Fruit fly (Drosophila melanogaster) whole organism, embryonic: Measurements from ENCODE around the gene CG2003.

Experiments used
- Adf1 ChIP-seq: fragments of 200-800 bp; sonication (Bioruptor generic); IDR thresholded peaks from 2 replicates; pipeline ENCODE4 v1.3.6; 2022; ENCODE audit warnings: missing biosample characterization, missing genetic modification characterization
- Aef1 ChIP-seq: fragments of 200-800 bp; sonication (Bioruptor generic); IDR thresholded peaks from 3 replicates; pipeline ENCODE4 v1.3.6; 2022; ENCODE audit warnings: missing biosample characterization, missing genetic modification characterization
- CG11085 ChIP-seq: fragments of 200-800 bp; sonication (Bioruptor generic); IDR thresholded peaks from 2 replicates; pipeline ENCODE4 v1.3.6; 2022; ENCODE audit warnings: missing biosample characterization, missing genetic modification characterization
- CG11504 ChIP-seq: fragments of 200-800 bp; sonication (Bioruptor generic); optimal IDR thresholded peaks from 3 replicates; lab custom pipeline; 2019; ENCODE audit warnings: missing biosample characterization, mild to moderate bottlenecking, missing genetic modification characterization, moderate library complexity
- CG17568 ChIP-seq: fragments of 200-800 bp; sonication (Bioruptor generic); optimal IDR thresholded peaks from 2 replicates; lab custom pipeline; 2018; ENCODE audit warnings: missing biosample characterization, mild to moderate bottlenecking, missing genetic modification characterization, moderate library complexity
- CG18619 ChIP-seq: fragments of 200-800 bp; sonication (Bioruptor generic); optimal IDR thresholded peaks from 3 replicates; lab custom pipeline; 2017; ENCODE audit warnings: missing biosample characterization, mild to moderate bottlenecking, missing genetic modification characterization
- CG2129 ChIP-seq: fragments of 200-800 bp; sonication (Bioruptor generic); IDR thresholded peaks from 2 replicates; pipeline ENCODE4 v1.3.6; 2022; ENCODE audit warnings: missing biosample characterization, missing genetic modification characterization; ENCODE audit not compliant: partially characterized antibody
- CG2199 ChIP-seq: fragments of 200-800 bp; sonication (Bioruptor generic); IDR thresholded peaks from 3 replicates; pipeline ENCODE4 v1.3.6; 2022; ENCODE audit warnings: missing biosample characterization, missing genetic modification characterization
- Deaf1 ChIP-seq: fragments of 200-800 bp; optimal IDR thresholded peaks from 3 replicates; lab custom pipeline; 2019; ENCODE audit warnings: missing biosample characterization, mild to moderate bottlenecking, missing genetic modification characterization, moderate library complexity
- Dip2 ChIP-seq: fragments of 200-800 bp; sonication (Bioruptor generic); IDR thresholded peaks from 2 replicates; pipeline ENCODE4 v1.3.6; 2022; ENCODE audit warnings: missing biosample characterization, missing genetic modification characterization
- Dll ChIP-seq: fragments of 200-800 bp; sonication (Bioruptor generic); IDR thresholded peaks from 4 replicates; pipeline ENCODE4 v1.3.6; 2022; ENCODE audit warnings: missing biosample characterization, missing genetic modification characterization; ENCODE audit not compliant: partially characterized antibody
- Drgx ChIP-seq: fragments of 200-800 bp; sonication (Bioruptor generic); IDR thresholded peaks from 2 replicates; pipeline ENCODE4 v1.3.6; 2022; ENCODE audit warnings: missing biosample characterization, missing genetic modification characterization
- HLH3B ChIP-seq: fragments of 200-800 bp; sonication (Bioruptor generic); IDR thresholded peaks from 2 replicates; pipeline ENCODE4 v1.3.6; 2022; ENCODE audit warnings: missing biosample characterization, missing genetic modification characterization
- MBD-R2 ChIP-seq: fragments of 200-800 bp; sonication (Bioruptor generic); IDR thresholded peaks from 2 replicates; pipeline ENCODE4 v1.3.6; 2022; ENCODE audit warnings: missing biosample characterization, missing genetic modification characterization
- MTF-1 ChIP-seq: fragments of 200-800 bp; sonication (Bioruptor generic); optimal IDR thresholded peaks from 2 replicates; lab custom pipeline; 2018; ENCODE audit warnings: missing biosample characterization, mild to moderate bottlenecking, missing genetic modification characterization, borderline replicate concordance
- Med ChIP-seq: fragments of 200-800 bp; sonication (Bioruptor generic); peaks from one replicate; lab custom pipeline; 2016; ENCODE audit warnings: missing biosample characterization, missing genetic modification characterization, mild to moderate bottlenecking, inconsistent platforms, moderate library complexity
- Mes4 ChIP-seq: fragments of 200-800 bp; sonication (Bioruptor generic); optimal IDR thresholded peaks from 2 replicates; lab custom pipeline; 2016; ENCODE audit warnings: missing biosample characterization, missing genetic modification characterization
- Neu2 ChIP-seq: fragments of 200-800 bp; sonication (Bioruptor generic); optimal IDR thresholded peaks from 3 replicates; lab custom pipeline; 2016; ENCODE audit warnings: missing biosample characterization, missing genetic modification characterization, borderline replicate concordance
- NfI ChIP-seq: fragments of 200-800 bp; sonication (Bioruptor generic); optimal IDR thresholded peaks from 3 replicates; lab custom pipeline; 2018; ENCODE audit warnings: missing biosample characterization, mild to moderate bottlenecking, missing genetic modification characterization, moderate library complexity
- Oaz ChIP-seq: fragments of 200-800 bp; sonication (Bioruptor generic); IDR thresholded peaks from 2 replicates; pipeline ENCODE4 v1.3.6; 2022; ENCODE audit warnings: missing biosample characterization, missing genetic modification characterization
- Ravus ChIP-seq: fragments of 200-800 bp; sonication (Bioruptor generic); IDR thresholded peaks from 2 replicates; pipeline ENCODE4 v1.3.6; 2022; ENCODE audit warnings: missing biosample characterization, missing genetic modification characterization
- abd-A ChIP-seq: fragments of 200-800 bp; sonication (Bioruptor generic); optimal IDR thresholded peaks from 3 replicates; lab custom pipeline; 2019; ENCODE audit warnings: missing biosample characterization, mild to moderate bottlenecking, missing genetic modification characterization, moderate library complexity
- ato ChIP-seq: fragments of 200-800 bp; sonication (Bioruptor generic); IDR thresholded peaks from 2 replicates; pipeline ENCODE4 v1.3.6; 2022; ENCODE audit warnings: missing biosample characterization, missing genetic modification characterization; ENCODE audit not compliant: partially characterized antibody
- bsh ChIP-seq, 2 experiments: fragments of 200-800 bp; sonication (Bioruptor generic); optimal IDR thresholded peaks; 2 replicates each; lab custom pipeline; 2017 to 2018; ENCODE audit warnings: mild to moderate bottlenecking in 2 of 2, missing biosample characterization in 2 of 2, missing genetic modification characterization in 2 of 2, moderate library complexity in 1 of 2
- cas ChIP-seq: fragments of 200-800 bp; sonication (Bioruptor generic); IDR thresholded peaks from 2 replicates; pipeline ENCODE4 v1.3.6; 2022; ENCODE audit warnings: missing biosample characterization, missing genetic modification characterization
- chinmo ChIP-seq: fragments of 200-800 bp; sonication (Bioruptor generic); IDR thresholded peaks from 4 replicates; pipeline ENCODE4 v1.3.6; 2022; ENCODE audit warnings: missing biosample characterization, missing genetic modification characterization; ENCODE audit not compliant: partially characterized antibody
- ci ChIP-seq: fragments of 200-800 bp; sonication (Bioruptor generic); IDR thresholded peaks from 3 replicates; pipeline ENCODE4 v1.3.6; 2022; ENCODE audit warnings: missing biosample characterization, missing genetic modification characterization
- corto ChIP-seq: fragments of 200-800 bp; sonication (Bioruptor generic); optimal IDR thresholded peaks from 2 replicates; lab custom pipeline; 2016; ENCODE audit warnings: missing biosample characterization, mild to moderate bottlenecking, missing genetic modification characterization, moderate library complexity
- ewg ChIP-seq: fragments of 200-800 bp; sonication (Bioruptor generic); optimal IDR thresholded peaks from 3 replicates; lab custom pipeline; 2017; ENCODE audit warnings: mild to moderate bottlenecking, missing biosample characterization, missing genetic modification reagents, missing genetic modification characterization
- gcm2 ChIP-seq: fragments of 200-800 bp; sonication (Bioruptor generic); optimal IDR thresholded peaks from 2 replicates; lab custom pipeline; 2016; ENCODE audit warnings: missing biosample characterization, missing genetic modification characterization
- lola ChIP-seq, 3 experiments: fragments of >200 bp in 2 of 3; fragments of 200-800 bp in 1 of 3; sonication (Bioruptor generic) in 1 of 3; optimal IDR thresholded peaks; 2 replicates each; lab custom pipeline; 2017 to 2019; ENCODE audit warnings: missing biosample characterization in 3 of 3, missing genetic modification characterization in 3 of 3, mild to moderate bottlenecking in 1 of 3, moderate library complexity in 1 of 3
- lov ChIP-seq, 2 experiments: fragments of 200-800 bp in 1 of 2; fragments of >200 bp in 1 of 2; sonication (Bioruptor generic) in 1 of 2; IDR thresholded peaks in 1 of 2; optimal IDR thresholded peaks in 1 of 2; 2 replicates in 1 of 2; 3 replicates in 1 of 2; pipeline versions ENCODE4 v1.3.6 to Lab custom; 2017 to 2022; ENCODE audit warnings: missing biosample characterization in 1 of 2, missing genetic modification characterization in 1 of 2
- nerfin-1 ChIP-seq: fragments of 200-800 bp; sonication (Bioruptor generic); optimal IDR thresholded peaks from 3 replicates; lab custom pipeline; 2019; ENCODE audit warnings: missing biosample characterization, mild to moderate bottlenecking, missing genetic modification characterization, moderate library complexity
- pan ChIP-seq, 4 experiments: fragments of >200 bp in 3 of 4; fragments of 200-800 bp in 1 of 4; sonication (Bioruptor generic) in 1 of 4; optimal IDR thresholded peaks in 3 of 4; IDR thresholded peaks in 1 of 4; 2 replicates each; pipeline versions ENCODE4 v1.3.6 to Lab custom; 2017 to 2022; ENCODE audit warnings: missing biosample characterization in 2 of 4, missing genetic modification characterization in 2 of 4, mixed read lengths in 1 of 4
- pfk ChIP-seq: fragments of 200-800 bp; sonication (Bioruptor generic); optimal IDR thresholded peaks from 2 replicates; lab custom pipeline; 2018; ENCODE audit warnings: missing biosample characterization, mild to moderate bottlenecking, missing genetic modification characterization, moderate library complexity
- pita ChIP-seq: fragments of 200-800 bp; sonication (Bioruptor generic); optimal IDR thresholded peaks from 2 replicates; lab custom pipeline; 2017; ENCODE audit warnings: missing biosample characterization, mild to moderate bottlenecking, missing genetic modification characterization
- ranshi ChIP-seq: fragments of 200-800 bp; sonication (Bioruptor generic); IDR thresholded peaks from 2 replicates; pipeline ENCODE4 v1.3.6; 2022; ENCODE audit warnings: missing biosample characterization, missing genetic modification characterization
- scrt ChIP-seq: fragments of 200-800 bp; sonication (Bioruptor generic); optimal IDR thresholded peaks from 2 replicates; lab custom pipeline; 2018; ENCODE audit warnings: missing biosample characterization, mild to moderate bottlenecking, missing genetic modification characterization, moderate library complexity
- sens ChIP-seq: fragments of 200-800 bp; sonication (Bioruptor generic); peaks from one replicate; lab custom pipeline; 2016; ENCODE audit warnings: missing biosample characterization, missing genetic modification characterization
- sisA ChIP-seq: fragments of 200-800 bp; sonication (Bioruptor generic); IDR thresholded peaks from 2 replicates; pipeline ENCODE4 v1.3.6; 2022; ENCODE audit warnings: missing biosample characterization, missing genetic modification characterization
- sr ChIP-seq: fragments of 200-800 bp; sonication (Bioruptor generic); IDR thresholded peaks from 3 replicates; pipeline ENCODE4 v1.3.6; 2022; ENCODE audit warnings: missing biosample characterization, missing genetic modification characterization
- vvl ChIP-seq: fragments of 200-800 bp; sonication (Bioruptor generic); IDR thresholded peaks from 2 replicates; pipeline ENCODE4 v1.3.6; 2022; ENCODE audit warnings: missing biosample characterization, missing genetic modification characterization

The CG2003 gene

DNA sequence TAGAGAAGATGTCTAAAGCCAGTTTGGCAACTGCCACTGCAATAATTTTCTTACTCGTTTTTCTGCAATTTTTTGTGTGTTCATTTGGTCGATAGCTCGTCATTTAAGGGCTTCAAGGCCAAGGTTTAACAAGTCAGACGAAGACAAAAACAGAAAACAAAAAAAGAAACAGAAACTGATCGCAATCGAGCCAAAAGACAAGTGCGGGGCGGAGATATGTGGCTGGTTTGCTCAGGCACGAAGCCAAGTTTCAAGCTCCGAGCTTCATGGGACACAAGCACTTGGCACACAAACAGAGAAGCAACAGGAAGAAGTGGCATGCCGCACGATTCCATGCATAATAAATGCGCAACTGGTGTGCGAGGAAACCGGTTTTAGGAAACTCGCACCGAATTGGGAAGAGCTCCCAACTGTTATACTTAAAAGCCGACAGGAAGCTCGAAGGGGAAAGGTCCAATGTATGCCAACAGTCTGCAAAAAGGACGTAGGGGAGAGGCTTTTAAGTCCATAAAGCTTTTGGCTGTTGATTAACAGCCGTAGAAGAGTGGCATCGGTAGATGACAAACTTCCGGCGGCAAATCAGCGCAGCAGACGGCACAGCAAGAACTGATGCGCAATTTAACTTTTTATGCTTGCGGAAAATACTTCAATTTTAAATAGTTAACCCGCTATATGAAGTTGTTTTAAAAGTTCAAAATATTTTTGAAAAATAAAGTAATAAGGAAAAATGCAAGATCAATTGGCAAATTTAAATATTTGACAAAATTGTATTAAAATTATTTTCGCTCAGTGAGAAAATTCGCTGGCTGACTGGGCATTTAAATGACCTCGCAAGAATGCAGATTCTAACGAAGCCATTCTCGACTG is 34.0 kb upstream of the CG2003 start:
- no peak for TF ChIP-seq CG17568
- TF ChIP-seq NfI (GFP tag; lab: Kevin White, UChicago): no peak
- TF ChIP-seq Dip2: no peak
- no peak for TF ChIP-seq MTF-1
- TF ChIP-seq lov (optimal IDR thresholded peaks at IDR 0.05; lab: Kevin White, UChicago): no peak
- TF ChIP-seq lov (GFP tag; IDR thresholded peaks at IDR 0.05; lab: Robert Waterston, UW): no peak
- no peak for TF ChIP-seq pfk (GFP tag; lab: Kevin White, UChicago)
- peak in 1 of 2 experiments; percentile 28 for TF ChIP-seq bsh (GFP tag; optimal IDR thresholded peaks at IDR 0.05; lab: Kevin White, UChicago)
- no peak for TF ChIP-seq pita (GFP tag; lab: Kevin White, UChicago)
- TF ChIP-seq pan (optimal IDR thresholded peaks at IDR 0.05; lab: Kevin White, UChicago): no peak
- TF ChIP-seq pan (GFP tag; optimal IDR thresholded peaks at IDR 0.05 in 1 of 2, IDR thresholded peaks at IDR 0.05 in 1 of 2): no peak
- TF ChIP-seq MBD-R2 (GFP tag; lab: Robert Waterston, UW): no peak
- TF ChIP-seq scrt (GFP tag; lab: Kevin White, UChicago): peak; percentile 99
- 0 out of 3 replicates have a peak, but pooled peaks have one; percentile 13 for TF ChIP-seq CG2199
- no peak for TF ChIP-seq Mes4 (GFP tag; lab: Kevin White, UChicago)
- no peak for TF ChIP-seq Med (GFP tag; lab: Kevin White, UChicago)
- TF ChIP-seq chinmo (GFP tag; lab: Robert Waterston, UW): 0 out of 4 replicates have a peak, but pooled peaks have one; percentile 24
- TF ChIP-seq Deaf1 (tag; lab: Kevin White, UChicago): peak; percentile 87
- TF ChIP-seq Drgx (GFP tag; lab: Robert Waterston, UW): peak; percentile 63
- peak; percentile 42; the same call in 1 of the 2 replicates for TF ChIP-seq vvl (GFP tag; lab: Robert Waterston, UW)
- TF ChIP-seq lola (GFP tag; optimal IDR thresholded peaks at IDR 0.05; lab: Kevin White, UChicago): no peak
- peak; percentile 18 for TF ChIP-seq abd-A (tag; lab: Kevin White, UChicago)
- TF ChIP-seq Aef1: no peak
- no peak for TF ChIP-seq ato (GFP tag; lab: Robert Waterston, UW)
- TF ChIP-seq nerfin-1 (tag; lab: Kevin White, UChicago): peak; percentile 4
- TF ChIP-seq corto (GFP tag; lab: Kevin White, UChicago): peak; percentile 7
- no peak for TF ChIP-seq HLH3B (GFP tag; lab: Robert Waterston, UW)
- no peak for TF ChIP-seq Oaz (GFP tag; lab: Robert Waterston, UW)
- TF ChIP-seq sr: no peak
- no peak for TF ChIP-seq Dll
- peak; percentile 29; the same call in 1 of the 2 replicates for TF ChIP-seq Adf1 (GFP tag; lab: Robert Waterston, UW)
- no peak for TF ChIP-seq Neu2 (GFP tag; lab: Kevin White, UChicago)
- TF ChIP-seq sisA (GFP tag; lab: Robert Waterston, UW): no peak
- no peak for TF ChIP-seq CG18619 (GFP tag; lab: Kevin White, UChicago)
- TF ChIP-seq sens (GFP tag; lab: Kevin White, UChicago): peak; percentile 54
- peak; percentile 30 for TF ChIP-seq ewg (GFP tag; lab: Kevin White, UChicago)
- no peak for TF ChIP-seq CG11085
- TF ChIP-seq ci: peak; percentile 39; the same call in 1 of the 3 replicates
- no peak for TF ChIP-seq ranshi
- TF ChIP-seq Ravus (GFP tag; lab: Robert Waterston, UW): no peak
- TF ChIP-seq CG2129 (GFP tag; lab: Robert Waterston, UW): no peak
- TF ChIP-seq CG11504 (tag; lab: Kevin White, UChicago): peak; percentile 63
- no peak for TF ChIP-seq cas (GFP tag; lab: Robert Waterston, UW)
- TF ChIP-seq gcm2: no peak
